In the genomic region with DNA sequence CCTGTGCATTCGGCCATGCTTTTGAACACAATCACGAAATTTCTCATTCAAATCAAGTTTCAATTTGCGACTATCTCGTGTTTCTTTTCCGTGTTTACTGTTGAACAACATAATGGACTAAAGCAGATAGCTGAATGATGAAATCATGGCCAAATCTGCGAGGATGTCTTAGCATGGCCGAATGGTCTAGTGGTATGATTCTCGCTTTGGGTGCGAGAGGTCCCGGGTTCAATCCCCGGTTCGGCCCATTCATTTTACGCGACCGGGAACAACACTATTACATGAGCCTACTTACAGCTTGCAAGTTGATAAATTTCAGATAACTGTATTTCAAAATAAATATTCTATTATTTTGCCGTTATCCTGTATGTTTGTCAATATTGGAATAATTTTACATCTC, we compare ENCODE assay signal across 1 worm cellular context.
TF ChIP-seq lines count a peak whose summit lies in the region.

No protein-coding gene starts in this region.

TF ChIP-seq in whole organism, L4 larva, 104 proteins besides CTCF, POLR2A, EP300 and RAD21 (continued from another document):
- TF ChIP-seq snpc-1.2 (GFP tag; IDR thresholded peaks at IDR 0.05; lab: Robert Waterston, UW) = peak; percentile 56; the same call in 1 of the 2 replicates
- TF ChIP-seq daf-16 (GFP tag; optimal IDR thresholded peaks at IDR 0.05; lab: Kevin White, UChicago) = no peak
- TF ChIP-seq daf-16 (tag; optimal IDR thresholded peaks at IDR 0.05; lab: Kevin White, UChicago) = no peak
- no peak for TF ChIP-seq snpc-4 (tag; optimal IDR thresholded peaks at IDR 0.05; lab: Kevin White, UChicago)
- TF ChIP-seq daf-12 (tag; optimal IDR thresholded peaks at IDR 0.05; lab: Kevin White, UChicago) = no peak
- TF ChIP-seq egl-43 (GFP tag; IDR thresholded peaks at IDR 0.05; lab: Robert Waterston, UW) = peak; percentile 53; the same call in 1 of the 2 replicates
- TF ChIP-seq spr-3 (GFP tag; optimal IDR thresholded peaks at IDR 0.05; lab: Kevin White, UChicago) = no peak
- no peak for TF ChIP-seq fkh-10 (GFP tag; optimal IDR thresholded peaks at IDR 0.05; lab: Kevin White, UChicago)
- no peak for TF ChIP-seq hlh-30 (tag; optimal IDR thresholded peaks at IDR 0.05; lab: Kevin White, UChicago; ENCODE audit: insufficient read depth)
- TF ChIP-seq Y48G9A.11 (GFP tag; IDR thresholded peaks at IDR 0.05; lab: Robert Waterston, UW) = peak; percentile 60; the same call in 1 of the 2 replicates
- TF ChIP-seq unc-39 (tag; optimal IDR thresholded peaks at IDR 0.05; lab: Kevin White, UChicago) = no peak
- no peak for TF ChIP-seq nhr-48 (tag; optimal IDR thresholded peaks at IDR 0.05; lab: Kevin White, UChicago)
- TF ChIP-seq D1046.2 (GFP tag; IDR thresholded peaks at IDR 0.05; lab: Robert Waterston, UW) = no peak
- no peak for TF ChIP-seq F44E2.7 (GFP tag; IDR thresholded peaks at IDR 0.05; lab: Robert Waterston, UW)
- TF ChIP-seq ceh-62 (tag; optimal IDR thresholded peaks at IDR 0.05; lab: Kevin White, UChicago) = no peak
- TF ChIP-seq R02D3.7 (tag; optimal IDR thresholded peaks at IDR 0.05; lab: Kevin White, UChicago) = no peak
- TF ChIP-seq lir-3 (tag; optimal IDR thresholded peaks at IDR 0.05; lab: Kevin White, UChicago) = no peak
- TF ChIP-seq zag-1 (tag; optimal IDR thresholded peaks at IDR 0.05; lab: Kevin White, UChicago) = no peak
- no peak for TF ChIP-seq fos-1 (tag; optimal IDR thresholded peaks at IDR 0.05; lab: Kevin White, UChicago)
- no peak for TF ChIP-seq attf-4 (tag; optimal IDR thresholded peaks at IDR 0.05; lab: Kevin White, UChicago)
- no peak for TF ChIP-seq hmg-1.1 (GFP tag; IDR thresholded peaks at IDR 0.05; lab: Robert Waterston, UW)
- no peak for TF ChIP-seq sdz-12 (GFP tag; optimal IDR thresholded peaks at IDR 0.05; lab: Kevin White, UChicago)
- TF ChIP-seq ctbp-1 (GFP tag; IDR thresholded peaks at IDR 0.05; lab: Robert Waterston, UW) = 0 out of 2 replicates have a peak, but pooled peaks have one; percentile 14
- TF ChIP-seq tag-97 (GFP tag; IDR thresholded peaks at IDR 0.05; lab: Robert Waterston, UW) = no peak
- no peak for TF ChIP-seq jun-1 (tag; optimal IDR thresholded peaks at IDR 0.05; lab: Kevin White, UChicago)
- no peak for TF ChIP-seq gei-8 (GFP tag; optimal IDR thresholded peaks at IDR 0.05; lab: Kevin White, UChicago)
